Fruit fly (Drosophila melanogaster): ENCODE data around the gene CG5849.

- TF ChIP-seq CTCF (optimal IDR thresholded peaks at IDR 0.05) (no peak), CG8478 (optimal IDR thresholded peaks at IDR 0.05) (no peak)
Observed at dm6 chr3R:21781448-21781847, 41.5 kb downstream of the CG5849 start.
